Fruit fly (Drosophila melanogaster) whole organism, embryonic: ENCODE measurements around the gene Bet3.

ENCODE experiments used
- Asciz ChIP-seq: fragments of 200-800 bp; sonication (Bioruptor generic); optimal IDR thresholded peaks from 2 replicates; lab custom pipeline; 2017; ENCODE audit warnings: missing biosample characterization, mild to moderate bottlenecking, missing genetic modification characterization, missing genetic modification reagents
- Awh ChIP-seq: fragments of 200-800 bp; sonication (Bioruptor generic); IDR thresholded peaks from 2 replicates; pipeline ENCODE4, ENCODE4 v1.3.6; 2022; ENCODE audit warnings: missing biosample characterization, missing genetic modification characterization
- CG1024 ChIP-seq: fragments of 200-800 bp; sonication (Bioruptor generic); IDR thresholded peaks from 2 replicates; pipeline ENCODE4 v1.3.6; 2022; ENCODE audit warnings: missing biosample characterization, missing genetic modification characterization
- CG11723 ChIP-seq: fragments of 200-800 bp; sonication (Bioruptor generic); optimal IDR thresholded peaks from 2 replicates; lab custom pipeline; 2017; ENCODE audit warnings: missing biosample characterization, mild to moderate bottlenecking, missing genetic modification characterization
- CG13287 ChIP-seq: fragments of 200-800 bp; sonication (Bioruptor generic); IDR thresholded peaks from 2 replicates; pipeline ENCODE4 v1.3.6; 2022; ENCODE audit warnings: missing biosample characterization, missing genetic modification characterization; ENCODE audit not compliant: partially characterized antibody
- CG13624 ChIP-seq: fragments of 200-800 bp; sonication (Bioruptor generic); optimal IDR thresholded peaks from 2 replicates; lab custom pipeline; 2016; ENCODE audit warnings: missing biosample characterization, missing genetic modification characterization
- CG14860 ChIP-seq: fragments of 200-800 bp; sonication (Bioruptor generic); IDR thresholded peaks from 3 replicates; pipeline ENCODE4 v1.3.6; 2022; ENCODE audit warnings: missing biosample characterization, missing genetic modification characterization; ENCODE audit not compliant: partially characterized antibody
- CG17612 ChIP-seq: fragments of 200-800 bp; sonication (Bioruptor generic); IDR thresholded peaks from 2 replicates; pipeline ENCODE4 v1.3.6; 2022; ENCODE audit warnings: missing biosample characterization, missing genetic modification characterization
- CG1792 ChIP-seq: fragments of 200-800 bp; sonication (Bioruptor generic); optimal IDR thresholded peaks from 2 replicates; lab custom pipeline; 2016; ENCODE audit warnings: missing biosample characterization, missing genetic modification characterization
- CG30020 ChIP-seq: fragments of 200-800 bp; optimal IDR thresholded peaks from 2 replicates; lab custom pipeline; 2019; ENCODE audit warnings: missing biosample characterization, mild to moderate bottlenecking, missing genetic modification characterization, moderate library complexity
- CG31388 ChIP-seq: fragments of 200-800 bp; sonication (Bioruptor generic); optimal IDR thresholded peaks from 2 replicates; lab custom pipeline; 2016; ENCODE audit warnings: missing biosample characterization, missing genetic modification characterization
- CG32767 ChIP-seq: fragments of 200-800 bp; sonication (Bioruptor generic); IDR thresholded peaks from 2 replicates; pipeline ENCODE4 v1.3.6; 2022; ENCODE audit warnings: missing biosample characterization, missing genetic modification characterization
- CG4730 ChIP-seq: fragments of 200-800 bp; sonication (Bioruptor generic); IDR thresholded peaks from 2 replicates; pipeline ENCODE4 v1.3.6; 2022; ENCODE audit warnings: missing biosample characterization, missing genetic modification characterization
- CG6175 ChIP-seq: fragments of 200-800 bp; sonication (Bioruptor generic); IDR thresholded peaks from 3 replicates; pipeline ENCODE4 v1.3.6; 2022; ENCODE audit warnings: missing biosample characterization, missing genetic modification characterization
- CG9215 ChIP-seq: fragments of 200-800 bp; sonication (Bioruptor generic); IDR thresholded peaks from 2 replicates; pipeline ENCODE4 v1.3.6; 2022; ENCODE audit warnings: missing biosample characterization, missing genetic modification characterization
- CG9609 ChIP-seq: fragments of 200-800 bp; sonication (Bioruptor generic); optimal IDR thresholded peaks from 3 replicates; lab custom pipeline; 2016; ENCODE audit warnings: missing biosample characterization, missing genetic modification characterization
- CG9727 ChIP-seq: fragments of 200-800 bp; sonication (Bioruptor generic); optimal IDR thresholded peaks from 3 replicates; lab custom pipeline; 2017; ENCODE audit warnings: missing biosample characterization, mild to moderate bottlenecking, missing genetic modification characterization
- CG9797 ChIP-seq: fragments of 200-800 bp; sonication (Bioruptor generic); optimal IDR thresholded peaks from 3 replicates; lab custom pipeline; 2018; ENCODE audit warnings: missing biosample characterization, mild to moderate bottlenecking, missing genetic modification characterization
- Deaf1 ChIP-seq: fragments of 200-800 bp; optimal IDR thresholded peaks from 3 replicates; lab custom pipeline; 2019; ENCODE audit warnings: missing biosample characterization, mild to moderate bottlenecking, missing genetic modification characterization, moderate library complexity
- Dip2 ChIP-seq: fragments of 200-800 bp; sonication (Bioruptor generic); IDR thresholded peaks from 2 replicates; pipeline ENCODE4 v1.3.6; 2022; ENCODE audit warnings: missing biosample characterization, missing genetic modification characterization
- HHEX ChIP-seq: fragments of 200-800 bp; sonication (Bioruptor generic); optimal IDR thresholded peaks from 3 replicates; lab custom pipeline; 2017; ENCODE audit warnings: missing biosample characterization, mild to moderate bottlenecking, missing genetic modification characterization, missing genetic modification reagents
- MESR4 ChIP-seq: fragments of 200-800 bp; sonication (Bioruptor generic); optimal IDR thresholded peaks from 2 replicates; lab custom pipeline; 2018; ENCODE audit warnings: missing biosample characterization, mild to moderate bottlenecking, missing genetic modification characterization, moderate library complexity
- MTF-1 ChIP-seq: fragments of 200-800 bp; sonication (Bioruptor generic); optimal IDR thresholded peaks from 2 replicates; lab custom pipeline; 2018; ENCODE audit warnings: missing biosample characterization, mild to moderate bottlenecking, missing genetic modification characterization, borderline replicate concordance
- Mes4 ChIP-seq: fragments of 200-800 bp; sonication (Bioruptor generic); optimal IDR thresholded peaks from 2 replicates; lab custom pipeline; 2016; ENCODE audit warnings: missing biosample characterization, missing genetic modification characterization
- Scr ChIP-seq: fragments of 200-800 bp; sonication (Bioruptor generic); IDR thresholded peaks from 2 replicates; pipeline ENCODE4 v1.3.6; 2022; ENCODE audit warnings: missing biosample characterization, missing genetic modification characterization; ENCODE audit not compliant: partially characterized antibody
- Sox100B ChIP-seq: fragments of 200-800 bp; sonication (Bioruptor generic); optimal IDR thresholded peaks from 3 replicates; lab custom pipeline; 2018; ENCODE audit warnings: missing biosample characterization, mild to moderate bottlenecking, missing genetic modification characterization
- YL-1 ChIP-seq: fragments of 200-800 bp; sonication (Bioruptor generic); optimal IDR thresholded peaks from 3 replicates; lab custom pipeline; 2017; ENCODE audit warnings: missing biosample characterization, mild to moderate bottlenecking, missing genetic modification characterization
- croc ChIP-seq: fragments of 200-800 bp; sonication (Bioruptor generic); conservative IDR thresholded peaks from 3 replicates; pipeline ENCODE4 v1.3.6; 2022; ENCODE audit warnings: missing biosample characterization, missing genetic modification characterization
- fu2 ChIP-seq: fragments of 200-800 bp; sonication (Bioruptor generic); optimal IDR thresholded peaks from 2 replicates; lab custom pipeline; 2016; ENCODE audit warnings: missing biosample characterization, missing genetic modification characterization
- jumu ChIP-seq: fragments of 200-800 bp; sonication (Bioruptor generic); optimal IDR thresholded peaks from 3 replicates; lab custom pipeline; 2016; ENCODE audit warnings: missing biosample characterization, missing genetic modification characterization
- kah ChIP-seq: fragments of 200-800 bp; sonication (Bioruptor generic); optimal IDR thresholded peaks from 2 replicates; lab custom pipeline; 2018; ENCODE audit warnings: missing biosample characterization, mild to moderate bottlenecking, missing genetic modification characterization
- klu ChIP-seq: fragments of 200-800 bp; sonication (Bioruptor generic); IDR thresholded peaks from 2 replicates; pipeline ENCODE4 v1.3.6; 2022; ENCODE audit warnings: missing biosample characterization, missing genetic modification characterization
- mam ChIP-seq: fragments of 200-800 bp; sonication (Bioruptor generic); optimal IDR thresholded peaks from 3 replicates; lab custom pipeline; 2016; ENCODE audit warnings: missing biosample characterization, missing genetic modification characterization
- pfk ChIP-seq: fragments of 200-800 bp; sonication (Bioruptor generic); optimal IDR thresholded peaks from 2 replicates; lab custom pipeline; 2018; ENCODE audit warnings: missing biosample characterization, mild to moderate bottlenecking, missing genetic modification characterization, moderate library complexity
- pros ChIP-seq: fragments of 200-800 bp; sonication (Bioruptor generic); optimal IDR thresholded peaks from 3 replicates; lab custom pipeline; 2019; ENCODE audit warnings: missing biosample characterization, mild to moderate bottlenecking, missing genetic modification characterization, moderate library complexity
- repo ChIP-seq: fragments of 200-800 bp; sonication (Bioruptor generic); optimal IDR thresholded peaks from 2 replicates; lab custom pipeline; 2016; ENCODE audit warnings: missing biosample characterization, missing genetic modification characterization
- sens-2 ChIP-seq: fragments of 200-800 bp; sonication (Bioruptor generic); IDR thresholded peaks from 2 replicates; pipeline ENCODE4 v1.3.6; 2022; ENCODE audit warnings: missing biosample characterization, missing genetic modification characterization
- toy ChIP-seq: fragments of 200-800 bp; sonication (Bioruptor generic); IDR thresholded peaks from 2 replicates; pipeline ENCODE4 v1.3.6; 2022; ENCODE audit warnings: missing biosample characterization, missing genetic modification characterization
- tx ChIP-seq: fragments of 200-800 bp; sonication (Bioruptor generic); optimal IDR thresholded peaks from 2 replicates; lab custom pipeline; 2016; ENCODE audit warnings: missing biosample characterization, missing genetic modification characterization
- zen ChIP-seq: fragments of 200-800 bp; sonication (Bioruptor generic); optimal IDR thresholded peaks from 3 replicates; lab custom pipeline; 2018; ENCODE audit warnings: missing biosample characterization, mild to moderate bottlenecking, missing genetic modification characterization, moderate library complexity

Bet3 gene

dm6 chr3L:9461670-9462246 lies 19.7 kb upstream of the Bet3 start (continued):
- no peak for TF ChIP-seq CG11723 (GFP tag; lab: Kevin White, UChicago)
- no peak for TF ChIP-seq Asciz (GFP tag; lab: Kevin White, UChicago)
- TF ChIP-seq Scr (GFP tag; lab: Robert Waterston, UW) = no peak
- no peak for TF ChIP-seq klu (GFP tag; lab: Robert Waterston, UW)
- TF ChIP-seq MESR4 (GFP tag; lab: Kevin White, UChicago) = no peak
- no peak for TF ChIP-seq CG32767 (GFP tag; lab: Robert Waterston, UW)
- TF ChIP-seq CG9215 (GFP tag; lab: Robert Waterston, UW) = no peak; the same call in 1 of the 2 replicates
- no peak for TF ChIP-seq CG17612 (GFP tag; lab: Robert Waterston, UW)
- TF ChIP-seq YL-1 (GFP tag; lab: Kevin White, UChicago) = no peak
- peak; percentile 59 for TF ChIP-seq kah (GFP tag; lab: Kevin White, UChicago)
- TF ChIP-seq pfk (GFP tag; lab: Kevin White, UChicago) = no peak
- TF ChIP-seq HHEX (GFP tag; lab: Kevin White, UChicago) = no peak
- TF ChIP-seq CG1792 (GFP tag; lab: Kevin White, UChicago) = peak; percentile 26
- TF ChIP-seq zen (tag; lab: Kevin White, UChicago) = peak; percentile 89
- TF ChIP-seq sens-2 (GFP tag; lab: Robert Waterston, UW) = peak; percentile 59
- TF ChIP-seq CG14860 = no peak
- no peak for TF ChIP-seq tx (GFP tag; lab: Kevin White, UChicago)
- no peak for TF ChIP-seq CG31388 (GFP tag; lab: Kevin White, UChicago)
- no peak for TF ChIP-seq MTF-1 (GFP tag; lab: Kevin White, UChicago)
- no peak for TF ChIP-seq CG30020 (tag; lab: Kevin White, UChicago)
- TF ChIP-seq Deaf1 (tag; lab: Kevin White, UChicago) = no peak
- no peak for TF ChIP-seq Dip2
- TF ChIP-seq CG13287 = no peak
- no peak for TF ChIP-seq fu2 (GFP tag; lab: Kevin White, UChicago)
- TF ChIP-seq jumu = peak; percentile 58
- no peak for TF ChIP-seq repo (GFP tag; lab: Kevin White, UChicago)
- TF ChIP-seq CG9727 (GFP tag; lab: Kevin White, UChicago) = no peak
- no peak for TF ChIP-seq Mes4 (GFP tag; lab: Kevin White, UChicago)
- peak; percentile 7 for TF ChIP-seq mam (GFP tag; lab: Kevin White, UChicago)
- no peak for TF ChIP-seq croc (GFP tag; lab: Robert Waterston, UW)
- TF ChIP-seq CG13624 (GFP tag; lab: Kevin White, UChicago) = no peak
- TF ChIP-seq CG9797 (GFP tag; lab: Kevin White, UChicago) = no peak
- peak; percentile 36 for TF ChIP-seq CG9609 (GFP tag; lab: Kevin White, UChicago)
- TF ChIP-seq CG4730 = no peak
- peak; percentile 73 for TF ChIP-seq pros (GFP tag; lab: Kevin White, UChicago)
- no peak for TF ChIP-seq Awh (GFP tag; lab: Robert Waterston, UW)
- TF ChIP-seq Sox100B (GFP tag; lab: Kevin White, UChicago) = no peak
- no peak; the same call in 1 of the 2 replicates for TF ChIP-seq CG1024 (GFP tag; lab: Robert Waterston, UW)
- no peak for TF ChIP-seq CG6175
- TF ChIP-seq toy = no peak
